Fruit fly (Drosophila melanogaster) ovary, adult (tissue): ENCODE measurements around the gene CG9030.

Experiments
- CG17801 ChIP-seq: fragments of 200-800 bp; optimal IDR thresholded peaks from 2 replicates; lab custom pipeline; 2019; ENCODE audit warnings: missing biosample characterization, mild to moderate bottlenecking, missing genetic modification characterization, moderate library complexity; ENCODE audit not compliant: partially characterized antibody

Gene CG9030

dm6 chrX:14928844-14929243 lies 26.1 kb downstream of the CG9030 start, which contains the start of gene CG32591:
CG32591 (minus strand) TSS chrX:14928944.
- TF ChIP-seq CG17801 (GFP tag; lab: Kevin White, UChicago): no peak

dm6 chrX:14923277-14924019 lies 31.5 kb downstream of the CG9030 start, which contains the start of gene CG9503:
CG9503 (minus strand) TSS chrX:14923493.
- no peak for TF ChIP-seq CG17801 (GFP tag; lab: Kevin White, UChicago)

- no peak for TF ChIP-seq CG17801 (GFP tag; lab: Kevin White, UChicago)
Measured at dm6 chrX:14922396-14923276, 32.3 kb downstream of the CG9030 start.

dm6 chrX:14918750-14919247 lies 36.1 kb downstream of the CG9030 start, which contains the start of gene Eo:
Eo (minus strand) TSS chrX:14918800.
- TF ChIP-seq CG17801 (GFP tag; lab: Kevin White, UChicago): peak; percentile 35

- TF ChIP-seq CG17801 (GFP tag; lab: Kevin White, UChicago): peak; percentile 60
Measured at dm6 chrX:14913706-14914303, 41.1 kb downstream of the CG9030 start, which contains the start of gene CG12398. CG12398 (minus strand) TSS chrX:14913812.

- no peak for TF ChIP-seq CG17801 (GFP tag; lab: Kevin White, UChicago)
Measured at dm6 chrX:14910464-14911349, 44.2 kb downstream of the CG9030 start, which contains the start of gene CG14406. CG14406 (minus strand) TSS chrX:14910845.

dm6 chrX:14909658-14910378 lies 45.1 kb downstream of the CG9030 start, which contains the start of gene fiz:
fiz (minus strand) TSS chrX:14909708.
- TF ChIP-seq CG17801 (GFP tag; lab: Kevin White, UChicago): no peak

- TF ChIP-seq CG17801 (GFP tag; lab: Kevin White, UChicago): no peak
Measured at dm6 chrX:14909051-14909450, 45.8 kb downstream of the CG9030 start.

- no peak for TF ChIP-seq CG17801 (GFP tag; lab: Kevin White, UChicago)
Measured at dm6 chrX:14905499-14906044, 49.3 kb downstream of the CG9030 start, which contains the start of gene CG9512. CG9512 (minus strand) TSS chrX:14905549.
